Worm (Caenorhabditis elegans): ENCODE data around the gene apb-1.

DNA sequence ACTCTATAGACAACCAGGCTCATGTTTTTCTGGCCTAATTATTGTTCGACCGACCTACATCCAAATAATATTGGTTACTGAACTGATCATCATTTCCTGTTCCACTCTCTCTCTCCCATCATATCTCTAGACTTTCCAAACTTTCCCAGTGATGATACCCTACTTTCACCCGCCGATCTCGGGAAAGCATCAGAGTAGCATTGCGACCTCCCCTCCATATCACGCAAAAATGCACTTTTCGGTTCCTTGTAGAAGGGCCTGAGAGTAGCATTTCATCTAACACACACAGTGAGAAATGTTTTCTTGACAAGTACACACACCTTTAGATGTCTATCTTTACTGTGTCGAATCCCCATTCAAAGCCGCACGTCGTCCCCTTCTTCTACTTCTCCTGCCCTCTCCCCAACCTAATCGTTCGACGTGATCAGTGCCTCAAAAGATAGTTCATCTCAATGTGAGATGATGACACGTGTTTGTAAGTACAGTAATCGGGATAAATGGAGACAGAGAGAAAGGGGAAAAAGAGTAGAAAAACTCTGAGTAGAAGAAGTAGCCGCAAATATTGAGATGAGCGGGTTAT, 36.1 kb upstream of the apb-1 start:
- TF ChIP-seq ztf-29 (GFP tag; IDR thresholded peaks at IDR 0.05): no peak
- no peak for TF ChIP-seq ref-1 (GFP tag; conservative IDR thresholded peaks at IDR 0.05)
- no peak for TF ChIP-seq med-1 (GFP tag; optimal IDR thresholded peaks at IDR 0.05; ENCODE audit: insufficient read depth)

Data from whole organism, midembryonic.